Worm (Caenorhabditis elegans) whole organism, L1 larva: Measurements from ENCODE around the gene ufd-1.

Experiments used
- alr-1 ChIP-seq: fragments of 200-800 bp; sonication (Bioruptor generic); optimal IDR thresholded peaks from 2 replicates; lab custom pipeline; 2018; ENCODE audit warnings: borderline replicate concordance, mild to moderate bottlenecking, missing genetic modification characterization, missing compliant biosample characterization
- blmp-1 ChIP-seq: fragments of 150-350 bp; optimal IDR thresholded peaks from 2 replicates; lab custom pipeline; 2014; ENCODE audit warnings: missing biosample characterization, missing genetic modification characterization
- ceh-8 ChIP-seq: fragments of 200-800 bp; sonication (Bioruptor generic); optimal IDR thresholded peaks from 2 replicates; lab custom pipeline; 2018; ENCODE audit warnings: mild to moderate bottlenecking, missing genetic modification characterization, moderate library complexity, missing compliant biosample characterization
- ceh-90 ChIP-seq: sonication (generic microtip); optimal IDR thresholded peaks from 2 replicates; lab custom pipeline; 2016; ENCODE audit warnings: missing genetic modification characterization, missing compliant biosample characterization
- dpl-1 ChIP-seq, 3 experiments: fragments of 150-350 bp in 2 of 3; sonication (generic microtip) in 1 of 3; optimal IDR thresholded peaks; 2 replicates each; lab custom pipeline; 2014 to 2017; ENCODE audit warnings: missing biosample characterization in 3 of 3, missing genetic modification characterization in 3 of 3, missing genetic modification reagents in 3 of 3
- egl-27 ChIP-seq, 2 experiments: fragments of 150-350 bp in 1 of 2; sonication (generic microtip); optimal IDR thresholded peaks; 3 replicates each; lab custom pipeline; 2017 to 2018; ENCODE audit warnings: missing biosample characterization in 2 of 2, missing genetic modification characterization in 2 of 2, missing genetic modification reagents in 2 of 2
- ets-5 ChIP-seq: fragments of 200-800 bp; sonication (Bioruptor generic); IDR thresholded peaks from 2 replicates; pipeline ENCODE4 v1.3.6; 2022; ENCODE audit warnings: missing genetic modification characterization, missing compliant biosample characterization
- fos-1 ChIP-seq: fragments of 150-350 bp; optimal IDR thresholded peaks from 2 replicates; lab custom pipeline; 2014; ENCODE audit warnings: missing biosample characterization, missing genetic modification characterization
- nhr-77 ChIP-seq: fragments of 150-350 bp; optimal IDR thresholded peaks from 2 replicates; lab custom pipeline; 2014; ENCODE audit warnings: missing biosample characterization, missing genetic modification characterization
- tlp-1 ChIP-seq: fragments of 150-350 bp; optimal IDR thresholded peaks from 2 replicates; lab custom pipeline; 2014; ENCODE audit warnings: missing biosample characterization, missing genetic modification characterization
- unc-62 ChIP-seq: fragments of 150-350 bp; optimal IDR thresholded peaks from 2 replicates; lab custom pipeline; 2014; ENCODE audit warnings: missing biosample characterization, missing genetic modification reagents, missing genetic modification characterization
- ztf-11 ChIP-seq, 2 experiments: sonication (generic microtip); optimal IDR thresholded peaks; 2 replicates each; lab custom pipeline; 2016 to 2017; ENCODE audit warnings: missing genetic modification characterization in 2 of 2, missing biosample characterization in 1 of 2, missing compliant biosample characterization in 1 of 2

DNA sequence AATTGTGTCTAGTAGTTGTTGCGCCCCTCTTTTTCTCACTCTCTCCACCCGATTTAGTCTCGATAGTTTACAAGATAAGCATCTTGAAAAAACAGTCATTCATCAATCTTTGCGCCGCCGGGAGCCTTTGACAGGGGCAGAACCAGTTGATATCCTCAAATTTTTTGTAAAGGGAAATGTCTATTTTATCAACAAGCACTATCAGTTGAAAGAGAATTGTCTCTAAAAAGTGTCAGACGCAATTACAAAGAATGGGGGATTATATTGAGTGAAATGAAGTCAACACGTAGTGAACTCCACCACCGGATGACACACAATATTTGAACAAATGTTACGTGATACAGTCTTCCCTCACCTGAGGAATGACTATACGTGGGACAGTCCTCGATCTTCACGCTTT, 3.5 kb upstream of the ufd-1 start:
- TF ChIP-seq fos-1 (no peak), unc-62 (no peak), tlp-1 (tag; lab: Kevin White, UChicago) (no peak), dpl-1 (GFP tag; optimal IDR thresholded peaks at IDR 0.05; lab: Kevin White, UChicago) (no peak), nhr-77 (no peak), ztf-11 (tag; optimal IDR thresholded peaks at IDR 0.05; lab: Kevin White, UChicago) (no peak), blmp-1 (tag; lab: Kevin White, UChicago) (peak; percentile 12), alr-1 (tag; lab: Kevin White, UChicago) (no peak), ceh-8 (no peak), egl-27 (tag; optimal IDR thresholded peaks at IDR 0.05; lab: Kevin White, UChicago) (no peak), ets-5 (GFP tag; lab: Robert Waterston, UW) (no peak), ceh-90 (no peak)
